Fruit fly (Drosophila melanogaster): ENCODE results near the gene CG32240.

The CG32240 gene

dm6 chr3L:4339525-4339924 is 41.9 kb downstream of the CG32240 start (continued):
- TF ChIP-seq CG1832 (GFP tag; optimal IDR thresholded peaks at IDR 0.05) (no peak), Drgx (GFP tag; IDR thresholded peaks at IDR 0.05) (peak; percentile 59), CG31388 (GFP tag; optimal IDR thresholded peaks at IDR 0.05) (no peak)

dm6 chr3L:4336588-4336987 is 44.8 kb downstream of the CG32240 start:
- no peak for TF ChIP-seq CG7556 (GFP tag; optimal IDR thresholded peaks at IDR 0.05)
- no peak for TF ChIP-seq zfh2 (GFP tag; optimal IDR thresholded peaks at IDR 0.05)
- no peak for TF ChIP-seq CG2678 (tag; optimal IDR thresholded peaks at IDR 0.05)
- TF ChIP-seq HLH54F (GFP tag; optimal IDR thresholded peaks at IDR 0.05): no peak
- no peak for TF ChIP-seq h (optimal IDR thresholded peaks at IDR 0.05)
- no peak for TF ChIP-seq dimm (GFP tag; IDR thresholded peaks at IDR 0.05)
- TF ChIP-seq CG12659 (GFP tag; optimal IDR thresholded peaks at IDR 0.05): no peak
- TF ChIP-seq sens (GFP tag): peak; percentile 88
- no peak for TF ChIP-seq CG15479 (GFP tag; optimal IDR thresholded peaks at IDR 0.05)
- TF ChIP-seq CG12744 (GFP tag; optimal IDR thresholded peaks at IDR 0.05): no peak
- TF ChIP-seq Med (GFP tag): peak; percentile 9
- TF ChIP-seq CG11504 (tag; optimal IDR thresholded peaks at IDR 0.05): peak; percentile 10
- no peak for TF ChIP-seq chif (GFP tag; optimal IDR thresholded peaks at IDR 0.05)
- TF ChIP-seq Mes4 (GFP tag; optimal IDR thresholded peaks at IDR 0.05): no peak
- TF ChIP-seq sima (GFP tag; optimal IDR thresholded peaks at IDR 0.05): no peak
- TF ChIP-seq bsh (GFP tag; optimal IDR thresholded peaks at IDR 0.05): peak in 1 of 2 experiments; percentile 20
- TF ChIP-seq tx (GFP tag; optimal IDR thresholded peaks at IDR 0.05): no peak
- TF ChIP-seq Gsc (GFP tag; IDR thresholded peaks at IDR 0.05): no peak
- TF ChIP-seq CG4617 (GFP tag; optimal IDR thresholded peaks at IDR 0.05; ENCODE audit: borderline replicate concordance): no peak
- no peak for TF ChIP-seq H15 (GFP tag; IDR thresholded peaks at IDR 0.05)
- no peak for TF ChIP-seq hkb (optimal IDR thresholded peaks at IDR 0.05)
- TF ChIP-seq hkb (GFP tag; IDR thresholded peaks at IDR 0.05): 0 out of 2 replicates have a peak, but pooled peaks have one; percentile 36
- TF ChIP-seq ERR (GFP tag; optimal IDR thresholded peaks at IDR 0.05): no peak
- no peak for TF ChIP-seq CG14965 (GFP tag; optimal IDR thresholded peaks at IDR 0.05; ENCODE audit: borderline replicate concordance)
- TF ChIP-seq Myb (GFP tag; optimal IDR thresholded peaks at IDR 0.05): no peak
- no peak for TF ChIP-seq kay (GFP tag; optimal IDR thresholded peaks at IDR 0.05)
- no peak for TF ChIP-seq CG11696 (GFP tag; IDR thresholded peaks at IDR 0.05)
- no peak for TF ChIP-seq dm (GFP tag; optimal IDR thresholded peaks at IDR 0.05)
- TF ChIP-seq mam (GFP tag; optimal IDR thresholded peaks at IDR 0.05): no peak
- TF ChIP-seq nom (GFP tag; optimal IDR thresholded peaks at IDR 0.05): peak; percentile 82
- no peak for TF ChIP-seq gcm2 (GFP tag; optimal IDR thresholded peaks at IDR 0.05)
- TF ChIP-seq CG12219 (GFP tag; optimal IDR thresholded peaks at IDR 0.05): no peak
- TF ChIP-seq CG7271 (tag; optimal IDR thresholded peaks at IDR 0.05): no peak
- TF ChIP-seq Ets65A (GFP tag): peak; percentile 76
- TF ChIP-seq az2 (GFP tag; optimal IDR thresholded peaks at IDR 0.05): no peak
- TF ChIP-seq Neu2 (GFP tag; optimal IDR thresholded peaks at IDR 0.05; ENCODE audit: borderline replicate concordance): no peak
- no peak for TF ChIP-seq Lim3 (GFP tag; IDR thresholded peaks at IDR 0.05)
- no peak for TF ChIP-seq Ravus (GFP tag; IDR thresholded peaks at IDR 0.05)
- no peak for TF ChIP-seq HHEX (GFP tag; optimal IDR thresholded peaks at IDR 0.05)
- no peak for TF ChIP-seq crc (GFP tag; optimal IDR thresholded peaks at IDR 0.05)
- TF ChIP-seq E2f2 (GFP tag; IDR thresholded peaks at IDR 0.05): no peak
- no peak for TF ChIP-seq CG4360 (GFP tag; IDR thresholded peaks at IDR 0.05)
- no peak for TF ChIP-seq trem (tag; optimal IDR thresholded peaks at IDR 0.05)
- TF ChIP-seq kni (GFP tag; optimal IDR thresholded peaks at IDR 0.05): no peak
- no peak for TF ChIP-seq CG12071 (GFP tag; optimal IDR thresholded peaks at IDR 0.05)
- TF ChIP-seq ken (GFP tag; IDR thresholded peaks at IDR 0.05): no peak
- TF ChIP-seq dmrt11E (tag; optimal IDR thresholded peaks at IDR 0.05): no peak
- no peak for TF ChIP-seq lbe (GFP tag; optimal IDR thresholded peaks at IDR 0.05)
- TF ChIP-seq Elba2 (GFP tag; optimal IDR thresholded peaks at IDR 0.05): no peak

Data from whole organism, embryonic.